Worm (Caenorhabditis elegans) whole organism, L4 larva: ENCODE results near the gene appg-2.

ENCODE experiments used
- F10B5.3 ChIP-seq: sonication (generic microtip); optimal IDR thresholded peaks from 2 replicates; lab custom pipeline; 2016; ENCODE audit warnings: mild to moderate bottlenecking, missing genetic modification characterization, missing compliant biosample characterization
- dve-1 ChIP-seq: sonication (generic microtip); optimal IDR thresholded peaks from 2 replicates; lab custom pipeline; 2017; ENCODE audit warnings: antibody characterized with exemption, mild to moderate bottlenecking, missing genetic modification characterization, missing compliant biosample characterization; ENCODE audit not compliant: insufficient read depth
- unc-130 ChIP-seq: sonication (generic microtip); optimal IDR thresholded peaks from 2 replicates; lab custom pipeline; 2016; ENCODE audit warnings: missing genetic modification reagents, missing genetic modification characterization, missing compliant biosample characterization
- zfp-3 ChIP-seq: fragments of 200-800 bp; sonication (Bioruptor generic); conservative IDR thresholded peaks from 2 replicates; pipeline ENCODE4 v1.3.6; 2022; ENCODE audit warnings: missing genetic modification reagents, missing genetic modification characterization, missing compliant biosample characterization
- ztf-11 ChIP-seq: fragments of 150-350 bp; optimal IDR thresholded peaks from 2 replicates; lab custom pipeline; 2014; ENCODE audit warnings: missing biosample characterization, missing genetic modification characterization

- TF ChIP-seq F10B5.3, result no peak
- no peak for TF ChIP-seq ztf-11 (tag; lab: Kevin White, UChicago)
- no peak for TF ChIP-seq dve-1 (tag; lab: Kevin White, UChicago)
- no peak for TF ChIP-seq zfp-3 (GFP tag; lab: Robert Waterston, UW)
- TF ChIP-seq unc-130 (GFP tag; lab: Kevin White, UChicago), result no peak
These were observed 44.4 kb downstream of the appg-2 start, which contains the start of gene agxt-1 for ce11 chrII:8845298-8845697.
